Fruit fly (Drosophila melanogaster) whole organism, embryonic: Measurements from ENCODE around the gene CG31121.

ENCODE experiments used
- B-H2 ChIP-seq: fragments of 200-800 bp; sonication (Bioruptor generic); optimal IDR thresholded peaks from 2 replicates; lab custom pipeline; 2018; ENCODE audit warnings: missing biosample characterization, mild to moderate bottlenecking, missing genetic modification characterization
- BEAF-32 ChIP-seq: fragments of 200-800 bp; sonication (Bioruptor generic); optimal IDR thresholded peaks from 3 replicates; lab custom pipeline; 2017; ENCODE audit warnings: missing biosample characterization, missing genetic modification characterization, mild to moderate bottlenecking, moderate library complexity, missing genetic modification reagents
- CG10267 ChIP-seq: fragments of 200-800 bp; sonication (Bioruptor generic); optimal IDR thresholded peaks from 2 replicates; lab custom pipeline; 2018; ENCODE audit warnings: missing biosample characterization, mild to moderate bottlenecking, missing genetic modification characterization, moderate library complexity
- CG10431 ChIP-seq: fragments of 200-800 bp; sonication (Bioruptor generic); optimal IDR thresholded peaks from 3 replicates; lab custom pipeline; 2018; ENCODE audit warnings: missing biosample characterization, mild to moderate bottlenecking, missing genetic modification characterization
- CG13287 ChIP-seq: fragments of 200-800 bp; sonication (Bioruptor generic); IDR thresholded peaks from 2 replicates; pipeline ENCODE4 v1.3.6; 2022; ENCODE audit warnings: missing biosample characterization, missing genetic modification characterization; ENCODE audit not compliant: partially characterized antibody
- CG14710 ChIP-seq: fragments of 200-800 bp; sonication (Bioruptor generic); optimal IDR thresholded peaks from 3 replicates; lab custom pipeline; 2019; ENCODE audit warnings: missing biosample characterization, mild to moderate bottlenecking, missing genetic modification characterization, moderate library complexity
- CG16779 ChIP-seq: fragments of 200-800 bp; sonication (Bioruptor generic); IDR thresholded peaks from 2 replicates; pipeline ENCODE4 v1.3.6; 2022; ENCODE audit warnings: missing biosample characterization, missing genetic modification characterization
- CG16815 ChIP-seq: fragments of 200-800 bp; sonication (Bioruptor generic); optimal IDR thresholded peaks from 3 replicates; lab custom pipeline; 2017; ENCODE audit warnings: missing biosample characterization, mild to moderate bottlenecking, missing genetic modification characterization
- CG17328 ChIP-seq: fragments of 200-800 bp; sonication (Bioruptor generic); IDR thresholded peaks from 2 replicates; pipeline ENCODE4 v1.3.6; 2022; ENCODE audit warnings: missing biosample characterization, missing genetic modification characterization
- CG17359 ChIP-seq: fragments of 200-800 bp; sonication (Bioruptor generic); optimal IDR thresholded peaks from 3 replicates; lab custom pipeline; 2018; ENCODE audit warnings: missing biosample characterization, mild to moderate bottlenecking, missing genetic modification characterization, moderate library complexity
- CG2116 ChIP-seq: fragments of 200-800 bp; sonication (Bioruptor generic); optimal IDR thresholded peaks from 3 replicates; lab custom pipeline; 2018; ENCODE audit warnings: missing biosample characterization, mild to moderate bottlenecking, missing genetic modification characterization
- CG31224 ChIP-seq: fragments of 200-800 bp; sonication (Bioruptor generic); IDR thresholded peaks from 2 replicates; pipeline ENCODE4 v1.3.6; 2022; ENCODE audit warnings: missing biosample characterization, missing genetic modification characterization
- CG34224 ChIP-seq: fragments of 200-800 bp; sonication (Bioruptor generic); IDR thresholded peaks from 3 replicates; pipeline ENCODE4 v1.3.6; 2022; ENCODE audit warnings: missing biosample characterization, missing genetic modification characterization; ENCODE audit not compliant: partially characterized antibody
- CG6791 ChIP-seq: fragments of 200-800 bp; sonication (Bioruptor generic); IDR thresholded peaks from 3 replicates; pipeline ENCODE4 v1.3.6; 2022; ENCODE audit warnings: missing biosample characterization, missing genetic modification characterization; ENCODE audit not compliant: partially characterized antibody
- CG8765 ChIP-seq: fragments of 200-800 bp; sonication (Bioruptor generic); IDR thresholded peaks from 2 replicates; pipeline ENCODE4 v1.3.6; 2022; ENCODE audit warnings: missing biosample characterization, missing genetic modification characterization
- CG9797 ChIP-seq: fragments of 200-800 bp; sonication (Bioruptor generic); optimal IDR thresholded peaks from 3 replicates; lab custom pipeline; 2018; ENCODE audit warnings: missing biosample characterization, mild to moderate bottlenecking, missing genetic modification characterization
- Doc2 ChIP-seq: fragments of 200-800 bp; sonication (Bioruptor generic); IDR thresholded peaks from 2 replicates; pipeline ENCODE4 v1.3.6; 2022; ENCODE audit warnings: missing biosample characterization, missing genetic modification characterization
- Dp ChIP-seq: fragments of 200-800 bp; sonication (Bioruptor generic); optimal IDR thresholded peaks from 2 replicates; lab custom pipeline; 2018; ENCODE audit warnings: missing biosample characterization, mild to moderate bottlenecking, missing genetic modification characterization, moderate library complexity
- Dref ChIP-seq: fragments of 200-800 bp; sonication (Bioruptor generic); IDR thresholded peaks from 2 replicates; pipeline ENCODE4 v1.3.6; 2022; ENCODE audit warnings: missing biosample characterization, missing genetic modification characterization
- E2f2 ChIP-seq: fragments of 200-800 bp; sonication (Bioruptor generic); IDR thresholded peaks from 2 replicates; pipeline ENCODE4 v1.3.6; 2022; ENCODE audit warnings: missing biosample characterization, missing genetic modification characterization
- ERR ChIP-seq: fragments of 200-800 bp; sonication (Bioruptor generic); optimal IDR thresholded peaks from 2 replicates; lab custom pipeline; 2016; ENCODE audit warnings: missing biosample characterization, missing genetic modification characterization
- Elba2 ChIP-seq: fragments of 200-800 bp; sonication (Bioruptor generic); optimal IDR thresholded peaks from 3 replicates; lab custom pipeline; 2016; ENCODE audit warnings: missing biosample characterization, missing genetic modification characterization
- HmgZ ChIP-seq: fragments of 200-800 bp; sonication (Bioruptor generic); optimal IDR thresholded peaks from 2 replicates; lab custom pipeline; 2018; ENCODE audit warnings: missing biosample characterization, mild to moderate bottlenecking, missing genetic modification characterization
- Lhr ChIP-seq: fragments of 200-800 bp; sonication (Bioruptor generic); optimal IDR thresholded peaks from 3 replicates; lab custom pipeline; 2017; ENCODE audit warnings: mild to moderate bottlenecking, missing biosample characterization, missing genetic modification reagents, missing genetic modification characterization
- MBD-R2 ChIP-seq: fragments of 200-800 bp; sonication (Bioruptor generic); IDR thresholded peaks from 2 replicates; pipeline ENCODE4 v1.3.6; 2022; ENCODE audit warnings: missing biosample characterization, missing genetic modification characterization
- MESR4 ChIP-seq: fragments of 200-800 bp; sonication (Bioruptor generic); optimal IDR thresholded peaks from 2 replicates; lab custom pipeline; 2018; ENCODE audit warnings: missing biosample characterization, mild to moderate bottlenecking, missing genetic modification characterization, moderate library complexity
- MTF-1 ChIP-seq: fragments of 200-800 bp; sonication (Bioruptor generic); optimal IDR thresholded peaks from 2 replicates; lab custom pipeline; 2018; ENCODE audit warnings: missing biosample characterization, mild to moderate bottlenecking, missing genetic modification characterization, borderline replicate concordance
- Mrtf ChIP-seq: fragments of 200-800 bp; sonication (Bioruptor generic); IDR thresholded peaks from 3 replicates; pipeline ENCODE4 v1.3.6; 2022; ENCODE audit warnings: missing biosample characterization, missing genetic modification characterization
- Myb ChIP-seq: fragments of 200-800 bp; sonication (Bioruptor generic); optimal IDR thresholded peaks from 2 replicates; lab custom pipeline; 2016; ENCODE audit warnings: missing biosample characterization, missing genetic modification characterization
- Opbp ChIP-seq: fragments of 200-800 bp; sonication (Bioruptor generic); IDR thresholded peaks from 3 replicates; pipeline ENCODE4 v1.3.6; 2022; ENCODE audit warnings: missing biosample characterization, missing genetic modification characterization; ENCODE audit not compliant: partially characterized antibody
- Scr ChIP-seq: fragments of 200-800 bp; sonication (Bioruptor generic); IDR thresholded peaks from 2 replicates; pipeline ENCODE4 v1.3.6; 2022; ENCODE audit warnings: missing biosample characterization, missing genetic modification characterization; ENCODE audit not compliant: partially characterized antibody
- Spps ChIP-seq: fragments of 200-800 bp; sonication (Bioruptor generic); optimal IDR thresholded peaks from 2 replicates; lab custom pipeline; 2018; ENCODE audit warnings: missing biosample characterization, mild to moderate bottlenecking, missing genetic modification characterization
- Sry-δ ChIP-seq: fragments of 200-800 bp; sonication (Bioruptor generic); optimal IDR thresholded peaks from 2 replicates; lab custom pipeline; 2016; ENCODE audit warnings: missing biosample characterization, missing genetic modification characterization
- Ssrp ChIP-seq: fragments of 200-800 bp; sonication (Bioruptor generic); optimal IDR thresholded peaks from 2 replicates; lab custom pipeline; 2018; ENCODE audit warnings: missing biosample characterization, mild to moderate bottlenecking, missing genetic modification characterization, moderate library complexity
- amos ChIP-seq: fragments of 200-800 bp; sonication (Bioruptor generic); IDR thresholded peaks from 2 replicates; pipeline ENCODE4 v1.3.6; 2022; ENCODE audit warnings: missing biosample characterization, missing genetic modification characterization; ENCODE audit not compliant: partially characterized antibody
- bab2 ChIP-seq: fragments of 200-800 bp; sonication (Bioruptor generic); optimal IDR thresholded peaks from 2 replicates; lab custom pipeline; 2016; ENCODE audit warnings: missing biosample characterization, missing genetic modification characterization
- chinmo ChIP-seq: fragments of 200-800 bp; sonication (Bioruptor generic); IDR thresholded peaks from 4 replicates; pipeline ENCODE4 v1.3.6; 2022; ENCODE audit warnings: missing biosample characterization, missing genetic modification characterization; ENCODE audit not compliant: partially characterized antibody
- gfzf ChIP-seq: fragments of 200-800 bp; sonication (Bioruptor generic); optimal IDR thresholded peaks from 2 replicates; lab custom pipeline; 2016; ENCODE audit warnings: missing biosample characterization, mild to moderate bottlenecking, missing genetic modification characterization, moderate library complexity
- gsb ChIP-seq: fragments of 200-800 bp; sonication (Bioruptor generic); IDR thresholded peaks from 2 replicates; pipeline ENCODE4 v1.3.6; 2022; ENCODE audit warnings: missing biosample characterization, missing genetic modification characterization
- gsb-n ChIP-seq: fragments of 200-800 bp; sonication (Bioruptor generic); optimal IDR thresholded peaks from 3 replicates; lab custom pipeline; 2018; ENCODE audit warnings: missing biosample characterization, mild to moderate bottlenecking, missing genetic modification characterization
- pros ChIP-seq: fragments of 200-800 bp; sonication (Bioruptor generic); optimal IDR thresholded peaks from 3 replicates; lab custom pipeline; 2019; ENCODE audit warnings: missing biosample characterization, mild to moderate bottlenecking, missing genetic modification characterization, moderate library complexity
- pzg ChIP-seq: fragments of 200-800 bp; sonication (Bioruptor generic); optimal IDR thresholded peaks from 3 replicates; lab custom pipeline; 2018; ENCODE audit warnings: missing biosample characterization, mild to moderate bottlenecking, missing genetic modification characterization, moderate library complexity
- repo ChIP-seq: fragments of 200-800 bp; sonication (Bioruptor generic); optimal IDR thresholded peaks from 2 replicates; lab custom pipeline; 2016; ENCODE audit warnings: missing biosample characterization, missing genetic modification characterization
- sqz ChIP-seq: fragments of 200-800 bp; sonication (Bioruptor generic); optimal IDR thresholded peaks from 3 replicates; lab custom pipeline; 2018; ENCODE audit warnings: missing biosample characterization, mild to moderate bottlenecking, missing genetic modification characterization
- stwl ChIP-seq: fragments of 200-800 bp; sonication (Bioruptor generic); optimal IDR thresholded peaks from 3 replicates; lab custom pipeline; 2018; ENCODE audit warnings: missing biosample characterization, mild to moderate bottlenecking, missing genetic modification characterization, moderate library complexity
- toy ChIP-seq: fragments of 200-800 bp; sonication (Bioruptor generic); IDR thresholded peaks from 2 replicates; pipeline ENCODE4 v1.3.6; 2022; ENCODE audit warnings: missing biosample characterization, missing genetic modification characterization
- unc-4 ChIP-seq: fragments of 200-800 bp; sonication (Bioruptor generic); IDR thresholded peaks from 2 replicates; pipeline ENCODE4 v1.3.6; 2022; ENCODE audit warnings: missing biosample characterization, missing genetic modification characterization; ENCODE audit not compliant: partially characterized antibody

The CG31121 gene

dm6 chr3R:24922270-24922669 is 27.9 kb upstream of the CG31121 start, which contains the start of gene Mink:
TSS of gene Mink (plus strand) at chr3R:24922473.
- TF ChIP-seq CG13287 (GFP tag; lab: Robert Waterston, UW) = peak; percentile 57; the same call in 1 of the 2 replicates
- peak; percentile 46 for TF ChIP-seq BEAF-32
- peak; percentile 26 for TF ChIP-seq Sry-δ (GFP tag; lab: Kevin White, UChicago)
- TF ChIP-seq CG16815 (GFP tag; lab: Kevin White, UChicago) = no peak
- no peak for TF ChIP-seq B-H2
- TF ChIP-seq stwl (tag; lab: Kevin White, UChicago) = peak; percentile 47
- TF ChIP-seq Spps (tag; lab: Kevin White, UChicago) = no peak
- TF ChIP-seq gsb-n = no peak
- TF ChIP-seq amos (GFP tag; lab: Robert Waterston, UW) = peak; percentile 31; the same call in 1 of the 2 replicates
- TF ChIP-seq CG2116 (GFP tag; lab: Kevin White, UChicago) = peak; percentile 48
- TF ChIP-seq CG16779 (GFP tag; lab: Robert Waterston, UW) = no peak
- peak; percentile 22; the same call in 1 of the 2 replicates for TF ChIP-seq MBD-R2 (GFP tag; lab: Robert Waterston, UW)
- peak; percentile 75 for TF ChIP-seq Myb (GFP tag; lab: Kevin White, UChicago)
- peak; percentile 73 for TF ChIP-seq gfzf (GFP tag; lab: Kevin White, UChicago)
- TF ChIP-seq E2f2 = peak; percentile 93
- TF ChIP-seq Lhr (GFP tag; lab: Kevin White, UChicago) = no peak
- no peak for TF ChIP-seq MTF-1
- TF ChIP-seq Elba2 = peak; percentile 2
- peak; percentile 40; the same call in 1 of the 3 replicates for TF ChIP-seq CG34224 (GFP tag; lab: Robert Waterston, UW)
- TF ChIP-seq chinmo (GFP tag; lab: Robert Waterston, UW) = no peak
- peak; percentile 11 for TF ChIP-seq CG14710
- peak; percentile 8 for TF ChIP-seq CG10267 (tag; lab: Kevin White, UChicago)
- TF ChIP-seq CG9797 (GFP tag; lab: Kevin White, UChicago) = peak; percentile 47
- no peak for TF ChIP-seq CG10431
- no peak for TF ChIP-seq gsb (GFP tag; lab: Robert Waterston, UW)
- TF ChIP-seq Scr = 0 out of 2 replicates have a peak, but pooled peaks have one; percentile 19
- TF ChIP-seq sqz (GFP tag; lab: Kevin White, UChicago) = peak; percentile 18
- TF ChIP-seq Mrtf = no peak
- peak; percentile 73 for TF ChIP-seq Dref (GFP tag; lab: Robert Waterston, UW)
- no peak for TF ChIP-seq ERR
- peak; percentile 31; the same call in 1 of the 2 replicates for TF ChIP-seq unc-4 (GFP tag; lab: Robert Waterston, UW)
- peak; percentile 40 for TF ChIP-seq pzg (GFP tag; lab: Kevin White, UChicago)
- TF ChIP-seq HmgZ (tag; lab: Kevin White, UChicago) = no peak
- peak; percentile 93 for TF ChIP-seq Dp (GFP tag; lab: Kevin White, UChicago)
- no peak for TF ChIP-seq CG8765 (GFP tag; lab: Robert Waterston, UW)

dm6 chr3R:24917814-24918636 is 23.6 kb upstream of the CG31121 start, which contains the start of the genes PIG-S, sud1 and CG11168:
TSS of gene PIG-S (minus strand) at chr3R:24917864.
TSS of gene sud1 (minus strand) at chr3R:24917864.
TSS of gene CG11168 (plus strand) at chr3R:24918106.
- TF ChIP-seq gsb-n (peak; percentile 85), Ssrp (tag; lab: Kevin White, UChicago) (peak; percentile 64), Opbp (peak; percentile 79), CG31224 (GFP tag; lab: Robert Waterston, UW) (peak; percentile 32; the same call in 1 of the 2 replicates), bab2 (no peak), Doc2 (no peak), CG17359 (peak; percentile 42), CG16815 (GFP tag; lab: Kevin White, UChicago) (peak; percentile 54), toy (GFP tag; lab: Robert Waterston, UW) (0 out of 2 replicates have a peak, but pooled peaks have one; percentile 34), pros (GFP tag; lab: Kevin White, UChicago) (no peak), repo (GFP tag; lab: Kevin White, UChicago) (no peak), Sry-δ (GFP tag; lab: Kevin White, UChicago) (peak; percentile 85), CG6791 (GFP tag; lab: Robert Waterston, UW) (peak; percentile 82), CG17328 (GFP tag; lab: Robert Waterston, UW) (peak; percentile 50), pzg (GFP tag; lab: Kevin White, UChicago) (peak; percentile 56), MESR4 (GFP tag; lab: Kevin White, UChicago) (peak; percentile 38)
